Worm (Caenorhabditis elegans): ENCODE measurements around the gene ampd-1.

DNA sequence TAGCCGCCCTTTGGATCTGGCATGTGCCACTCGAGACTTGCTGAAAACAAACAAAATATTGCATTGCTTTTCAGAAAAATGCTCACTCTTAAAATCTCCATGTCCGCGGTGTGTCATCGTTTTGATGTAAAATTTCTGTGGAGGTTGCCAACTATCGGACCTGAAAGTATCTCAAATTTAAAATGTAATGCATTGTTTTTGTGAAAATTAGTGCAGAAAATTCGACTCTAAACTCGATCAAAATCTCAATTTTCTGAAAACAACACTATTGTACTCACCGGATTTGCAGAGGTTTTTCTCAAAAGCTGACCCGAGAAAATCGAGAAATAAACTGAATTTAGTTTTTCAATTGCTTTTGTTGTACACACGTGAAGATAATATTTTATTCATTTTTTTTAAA is 38.4 kb downstream of the ampd-1 start, which contains the start of gene T16D1.1:
- TF ChIP-seq nhr-90 (tag; optimal IDR thresholded peaks at IDR 0.05; ENCODE audit: poor library complexity) (no peak), aly-2 (tag; optimal IDR thresholded peaks at IDR 0.05) (no peak), lir-3 (tag; optimal IDR thresholded peaks at IDR 0.05; ENCODE audit: poor library complexity) (no peak), alr-1 (tag; optimal IDR thresholded peaks at IDR 0.05; ENCODE audit: borderline replicate concordance) (no peak), mep-1 (tag; optimal IDR thresholded peaks at IDR 0.05) (no peak), irx-1 (tag; optimal IDR thresholded peaks at IDR 0.05) (no peak), nhr-12 (tag; optimal IDR thresholded peaks at IDR 0.05) (no peak)
